Worm (Caenorhabditis elegans) whole organism, mixed stage, embryonic: ENCODE data around the gene R02F2.9.

Experiments
- M03D4.4 ChIP-seq: sonication (generic microtip); optimal IDR thresholded peaks from 2 replicates; lab custom pipeline; 2017; ENCODE audit warnings: mild to moderate bottlenecking, missing genetic modification characterization, missing compliant biosample characterization
- bed-3 ChIP-seq: fragments of 200-800 bp; sonication (Bioruptor generic); optimal IDR thresholded peaks from 3 replicates; lab custom pipeline; 2018; ENCODE audit warnings: mild to moderate bottlenecking, missing genetic modification characterization, moderate library complexity, missing compliant biosample characterization
- cnd-1 ChIP-seq: fragments of 200-800 bp; sonication (Bioruptor generic); optimal IDR thresholded peaks from 2 replicates; lab custom pipeline; 2018; ENCODE audit warnings: mild to moderate bottlenecking, missing genetic modification characterization, missing compliant biosample characterization
- elt-1 ChIP-seq: sonication (generic microtip); optimal IDR thresholded peaks from 2 replicates; lab custom pipeline; 2017; ENCODE audit warnings: missing genetic modification characterization, mild to moderate bottlenecking, missing compliant biosample characterization, antibody characterized with exemption, moderate library complexity, borderline replicate concordance; ENCODE audit not compliant: insufficient read depth
- elt-3 ChIP-seq: fragments of 150-350 bp; optimal IDR thresholded peaks from 2 replicates; lab custom pipeline; 2014; ENCODE audit warnings: missing biosample characterization, missing genetic modification characterization
- mep-1 ChIP-seq: fragments of 150-350 bp; optimal IDR thresholded peaks from 2 replicates; lab custom pipeline; 2017; ENCODE audit warnings: missing biosample characterization, missing genetic modification reagents, missing genetic modification characterization, inconsistent platforms
- nhr-12 ChIP-seq: fragments of 150-350 bp; optimal IDR thresholded peaks from 2 replicates; lab custom pipeline; 2014; ENCODE audit warnings: missing biosample characterization, missing genetic modification characterization
- pha-4 ChIP-seq: fragments of 150-350 bp; optimal IDR thresholded peaks from 2 replicates; lab custom pipeline; 2018; ENCODE audit warnings: missing biosample characterization, missing genetic modification reagents, missing genetic modification characterization
- snpc-4 ChIP-seq: fragments of 150-350 bp; optimal IDR thresholded peaks from 2 replicates; lab custom pipeline; 2014; ENCODE audit warnings: missing biosample characterization, missing genetic modification characterization
- unc-39 ChIP-seq: fragments of 150-350 bp; optimal IDR thresholded peaks from 2 replicates; lab custom pipeline; 2014; ENCODE audit warnings: missing biosample characterization, missing genetic modification characterization
- unc-62 ChIP-seq: fragments of 150-350 bp; optimal IDR thresholded peaks from 2 replicates; lab custom pipeline; 2014; ENCODE audit warnings: missing biosample characterization, missing genetic modification reagents, missing genetic modification characterization
- ztf-11 ChIP-seq: fragments of 150-350 bp; optimal IDR thresholded peaks from 2 replicates; lab custom pipeline; 2014; ENCODE audit warnings: missing biosample characterization, missing genetic modification characterization

ce11 chrIII:5487087-5487603 lies 11.8 kb upstream of the R02F2.9 start, which contains the start of gene osg-1:
- TF ChIP-seq nhr-12 (no peak), elt-1 (tag; lab: Kevin White, UChicago) (no peak), mep-1 (tag; lab: Kevin White, UChicago) (no peak), bed-3 (no peak), cnd-1 (tag; lab: Kevin White, UChicago) (no peak), unc-62 (GFP tag; lab: Kevin White, UChicago) (no peak), M03D4.4 (tag; lab: Kevin White, UChicago) (no peak), ztf-11 (tag; lab: Kevin White, UChicago) (no peak), snpc-4 (tag; lab: Kevin White, UChicago) (no peak), unc-39 (tag; lab: Kevin White, UChicago) (no peak), pha-4 (tag; lab: Kevin White, UChicago) (no peak), elt-3 (tag; lab: Kevin White, UChicago) (no peak)
